Worm (Caenorhabditis elegans): ENCODE measurements around the gene mbk-1.

ce11 chrX:14806936-14807335, 17.4 kb downstream of the mbk-1 start, which contains the start of gene F42D1.4:
- TF ChIP-seq unc-55 (GFP tag; optimal IDR thresholded peaks at IDR 0.05) = no peak
- TF ChIP-seq ceh-14 (tag; optimal IDR thresholded peaks at IDR 0.05) = no peak
- TF ChIP-seq nhr-11 (tag; optimal IDR thresholded peaks at IDR 0.05) = no peak
- TF ChIP-seq fkh-10 (GFP tag; optimal IDR thresholded peaks at IDR 0.05) = no peak
